Comparison of ENCODE assay signal across 4 fruit fly cellular contexts in genomic region chr3L:9429665-9430607, dm6.
TF ChIP-seq lines count a peak whose summit lies in the region.

RpS17 (minus strand) TSS chr3L:9429821.
MTF-1 (plus strand) TSS chr3L:9430312.

TF ChIP-seq in whole organism, adult, 20 proteins besides CTCF, POLR2A, EP300 and RAD21 (continued from another document):
- TF ChIP-seq ovo (GFP tag; optimal IDR thresholded peaks at IDR 0.05; lab: Kevin White, UChicago): peak; percentile 19
- TF ChIP-seq CG11617 (GFP tag; optimal IDR thresholded peaks at IDR 0.05; lab: Kevin White, UChicago): peak; percentile 73

TF ChIP-seq in whole organism, embryonic, 481 proteins besides CTCF, POLR2A, EP300 and RAD21 (continued from another document and continues in another):
- peak; percentile 21; the same call in 1 of the 2 replicates for TF ChIP-seq CG14441 (GFP tag; IDR thresholded peaks at IDR 0.05; lab: Robert Waterston, UW)
- peak; percentile 55 for TF ChIP-seq mirr (GFP tag; optimal IDR thresholded peaks at IDR 0.05; lab: Kevin White, UChicago)
- TF ChIP-seq Chrac-16 (GFP tag; optimal IDR thresholded peaks at IDR 0.05; lab: Kevin White, UChicago): no peak
- TF ChIP-seq tup (GFP tag; optimal IDR thresholded peaks at IDR 0.05; lab: Kevin White, UChicago): no peak
- no peak for TF ChIP-seq CG15073 (GFP tag; optimal IDR thresholded peaks at IDR 0.05; lab: Kevin White, UChicago)
- TF ChIP-seq bsh (GFP tag; optimal IDR thresholded peaks at IDR 0.05; lab: Kevin White, UChicago): peak; percentile 45 to 49
- TF ChIP-seq HmgD (GFP tag; optimal IDR thresholded peaks at IDR 0.05; lab: Kevin White, UChicago): no peak
- TF ChIP-seq CG31224 (GFP tag; IDR thresholded peaks at IDR 0.05; lab: Robert Waterston, UW): no peak
- TF ChIP-seq CG18619 (GFP tag; optimal IDR thresholded peaks at IDR 0.05; lab: Kevin White, UChicago): peak; percentile 52
- peak; percentile 41 for TF ChIP-seq CG6854 (GFP tag; optimal IDR thresholded peaks at IDR 0.05; lab: Kevin White, UChicago)
- peak; percentile 53 for TF ChIP-seq slou (GFP tag; optimal IDR thresholded peaks at IDR 0.05; lab: Kevin White, UChicago)
- no peak for TF ChIP-seq CG11093 (GFP tag; IDR thresholded peaks at IDR 0.05; lab: Robert Waterston, UW)
- TF ChIP-seq vnd (GFP tag; IDR thresholded peaks at IDR 0.05; lab: Robert Waterston, UW; ENCODE audit: partially characterized antibody): no peak
- TF ChIP-seq CG11085 (GFP tag; IDR thresholded peaks at IDR 0.05; lab: Robert Waterston, UW): 0 out of 2 replicates have a peak, but pooled peaks have one; percentile 30
- TF ChIP-seq Dref (GFP tag; IDR thresholded peaks at IDR 0.05; lab: Robert Waterston, UW): peak; percentile 9; the same call in 1 of the 2 replicates
- TF ChIP-seq z (GFP tag; IDR thresholded peaks at IDR 0.05; lab: Robert Waterston, UW): no peak
- TF ChIP-seq usp (GFP tag; optimal IDR thresholded peaks at IDR 0.05; lab: Kevin White, UChicago): no peak
- TF ChIP-seq CG11456 (GFP tag; IDR thresholded peaks at IDR 0.05; lab: Robert Waterston, UW): peak; percentile 72; the same call in 2 of the 3 replicates
- peak; percentile 41 for TF ChIP-seq CG15011 (GFP tag; optimal IDR thresholded peaks at IDR 0.05; lab: Kevin White, UChicago)
- TF ChIP-seq pros (GFP tag; optimal IDR thresholded peaks at IDR 0.05; lab: Kevin White, UChicago): no peak
- peak; percentile 48 for TF ChIP-seq bcd (GFP tag; optimal IDR thresholded peaks at IDR 0.05; lab: Kevin White, UChicago)
- no peak for TF ChIP-seq CG10654 (GFP tag; optimal IDR thresholded peaks at IDR 0.05; lab: Kevin White, UChicago)
- TF ChIP-seq chn (GFP tag; optimal IDR thresholded peaks at IDR 0.05; lab: Kevin White, UChicago): no peak
- no peak for TF ChIP-seq p53 (GFP tag; optimal IDR thresholded peaks at IDR 0.05; lab: Kevin White, UChicago)
- TF ChIP-seq CHES-1-like (GFP tag; optimal IDR thresholded peaks at IDR 0.05; lab: Kevin White, UChicago): peak; percentile 43
- peak; percentile 22 for TF ChIP-seq CG8089 (GFP tag; optimal IDR thresholded peaks at IDR 0.05; lab: Kevin White, UChicago)
- TF ChIP-seq Six4 (GFP tag; optimal IDR thresholded peaks at IDR 0.05; lab: Kevin White, UChicago): no peak
- TF ChIP-seq CG9797 (GFP tag; optimal IDR thresholded peaks at IDR 0.05; lab: Kevin White, UChicago): peak; percentile 85
- TF ChIP-seq CG6813 (GFP tag; optimal IDR thresholded peaks at IDR 0.05; lab: Kevin White, UChicago): no peak
- 0 out of 2 replicates have a peak, but pooled peaks have one; percentile 16 for TF ChIP-seq sim (GFP tag; IDR thresholded peaks at IDR 0.05; lab: Robert Waterston, UW)
- TF ChIP-seq D19B (GFP tag; optimal IDR thresholded peaks at IDR 0.05; lab: Kevin White, UChicago): no peak
- TF ChIP-seq row (GFP tag; IDR thresholded peaks at IDR 0.05; lab: Robert Waterston, UW): peak; percentile 10; the same call in 1 of the 3 replicates
- TF ChIP-seq CG3995 (GFP tag; optimal IDR thresholded peaks at IDR 0.05; lab: Kevin White, UChicago): no peak
- TF ChIP-seq Optix (GFP tag; IDR thresholded peaks at IDR 0.05; lab: Robert Waterston, UW): 0 out of 3 replicates have a peak, but pooled peaks have one; percentile 35
- TF ChIP-seq BtbVII (GFP tag; optimal IDR thresholded peaks at IDR 0.05; lab: Kevin White, UChicago): peak; percentile 60
- no peak; the same call in 1 of the 2 replicates for TF ChIP-seq CG5953 (GFP tag; IDR thresholded peaks at IDR 0.05; lab: Robert Waterston, UW)
- TF ChIP-seq Vsx1 (GFP tag; optimal IDR thresholded peaks at IDR 0.05; lab: Kevin White, UChicago): peak; percentile 51
- TF ChIP-seq CG1602 (GFP tag; optimal IDR thresholded peaks at IDR 0.05; lab: Kevin White, UChicago): no peak
- TF ChIP-seq fd64A (GFP tag; optimal IDR thresholded peaks at IDR 0.05; lab: Kevin White, UChicago): peak; percentile 21
- TF ChIP-seq kni (GFP tag; optimal IDR thresholded peaks at IDR 0.05; lab: Kevin White, UChicago): peak; percentile 22
- TF ChIP-seq lilli (GFP tag; optimal IDR thresholded peaks at IDR 0.05; lab: Kevin White, UChicago): no peak
- TF ChIP-seq CG7556 (GFP tag; optimal IDR thresholded peaks at IDR 0.05; lab: Kevin White, UChicago): peak; percentile 22

TF ChIP-seq in whole organism, prepupa, 60 proteins besides CTCF, POLR2A, EP300 and RAD21 (continued from another document):
- TF ChIP-seq Ets96B (tag; optimal IDR thresholded peaks at IDR 0.05; lab: Kevin White, UChicago): peak; percentile 6
- TF ChIP-seq CG6792 (GFP tag; optimal IDR thresholded peaks at IDR 0.05; lab: Kevin White, UChicago): peak; percentile 34
- TF ChIP-seq CG6276 (GFP tag; optimal IDR thresholded peaks at IDR 0.05; lab: Kevin White, UChicago): no peak
- no peak for TF ChIP-seq CG10631 (GFP tag; optimal IDR thresholded peaks at IDR 0.05; lab: Kevin White, UChicago)
- peak; percentile 82 for TF ChIP-seq CG6854 (GFP tag; optimal IDR thresholded peaks at IDR 0.05; lab: Kevin White, UChicago)
- peak; percentile 35 for TF ChIP-seq CG31627 (GFP tag; optimal IDR thresholded peaks at IDR 0.05; lab: Kevin White, UChicago)
- peak; percentile 69 for TF ChIP-seq vri (GFP tag; optimal IDR thresholded peaks at IDR 0.05; lab: Kevin White, UChicago)
- peak; percentile 48 for TF ChIP-seq achi (GFP tag; optimal IDR thresholded peaks at IDR 0.05; lab: Kevin White, UChicago)
- no peak for TF ChIP-seq Ets21C (GFP tag; optimal IDR thresholded peaks at IDR 0.05; lab: Kevin White, UChicago)
- peak; percentile 50 for TF ChIP-seq Eip75B (GFP tag; optimal IDR thresholded peaks at IDR 0.05; lab: Kevin White, UChicago)
- no peak for TF ChIP-seq CG8319 (GFP tag; optimal IDR thresholded peaks at IDR 0.05; lab: Kevin White, UChicago)
- no peak for TF ChIP-seq Hr4 (GFP tag; optimal IDR thresholded peaks at IDR 0.05; lab: Kevin White, UChicago)
- TF ChIP-seq CG11902 (GFP tag; optimal IDR thresholded peaks at IDR 0.05; lab: Kevin White, UChicago): no peak
- peak; percentile 54 for TF ChIP-seq Smox (GFP tag; optimal IDR thresholded peaks at IDR 0.05; lab: Kevin White, UChicago)
- TF ChIP-seq Lpt (GFP tag; optimal IDR thresholded peaks at IDR 0.05; lab: Kevin White, UChicago): no peak
- no peak for TF ChIP-seq CG32006 (GFP tag; optimal IDR thresholded peaks at IDR 0.05; lab: Kevin White, UChicago)
- TF ChIP-seq Eip78C (GFP tag; lab: Kevin White, UChicago): peak; percentile 75
- peak; percentile 47 for TF ChIP-seq net (GFP tag; optimal IDR thresholded peaks at IDR 0.05; lab: Kevin White, UChicago)
- TF ChIP-seq Hr38 (GFP tag; optimal IDR thresholded peaks at IDR 0.05; lab: Kevin White, UChicago): no peak
- no peak for TF ChIP-seq CG4318 (GFP tag; optimal IDR thresholded peaks at IDR 0.05; lab: Kevin White, UChicago)
- peak; percentile 53 to 57 for TF ChIP-seq ss (GFP tag; optimal IDR thresholded peaks at IDR 0.05; lab: Kevin White, UChicago)
- TF ChIP-seq fd59A (GFP tag; optimal IDR thresholded peaks at IDR 0.05; lab: Kevin White, UChicago): no peak
- peak; percentile 15 for TF ChIP-seq Blimp-1 (GFP tag; optimal IDR thresholded peaks at IDR 0.05; lab: Kevin White, UChicago)
- TF ChIP-seq dsx (GFP tag; optimal IDR thresholded peaks at IDR 0.05; lab: Kevin White, UChicago; ENCODE audit: poor library complexity, severe bottlenecking): peak; percentile 11
- peak; percentile 40 for TF ChIP-seq pdm3 (GFP tag; optimal IDR thresholded peaks at IDR 0.05; lab: Kevin White, UChicago)
- TF ChIP-seq CG3032 (tag; optimal IDR thresholded peaks at IDR 0.05; lab: Kevin White, UChicago): no peak
- TF ChIP-seq CG8119 (GFP tag; IDR thresholded peaks at IDR 0.05; lab: Robert Waterston, UW): peak; percentile 40; the same call in 1 of the 3 replicates
- TF ChIP-seq fkh (GFP tag; optimal IDR thresholded peaks at IDR 0.05; lab: Kevin White, UChicago): no peak
- TF ChIP-seq spab (GFP tag; optimal IDR thresholded peaks at IDR 0.05; lab: Kevin White, UChicago): no peak
- TF ChIP-seq CG9139 (GFP tag; optimal IDR thresholded peaks at IDR 0.05; lab: Kevin White, UChicago): peak; percentile 57
- no peak for TF ChIP-seq Sox15 (GFP tag; optimal IDR thresholded peaks at IDR 0.05; lab: Kevin White, UChicago)
- peak; percentile 59 for TF ChIP-seq Sox102F (GFP tag; optimal IDR thresholded peaks at IDR 0.05; lab: Kevin White, UChicago)
- peak; percentile 65 for TF ChIP-seq lz (GFP tag; optimal IDR thresholded peaks at IDR 0.05; lab: Kevin White, UChicago)
- peak; percentile 27; the same call in 2 of the 3 replicates for TF ChIP-seq CG6163 (GFP tag; IDR thresholded peaks at IDR 0.05; lab: Robert Waterston, UW)
- peak; percentile 11 for TF ChIP-seq CG7368 (GFP tag; optimal IDR thresholded peaks at IDR 0.05; lab: Kevin White, UChicago)
- peak; percentile 77 for TF ChIP-seq svp (GFP tag; lab: Kevin White, UChicago)
- TF ChIP-seq Met (GFP tag; optimal IDR thresholded peaks at IDR 0.05; lab: Kevin White, UChicago): peak; percentile 67
- peak; percentile 54 for TF ChIP-seq CG34406 (GFP tag; optimal IDR thresholded peaks at IDR 0.05; lab: Kevin White, UChicago)
- TF ChIP-seq CG11294 (GFP tag; IDR thresholded peaks at IDR 0.05; lab: Robert Waterston, UW): no peak
- TF ChIP-seq CG16779 (tag; optimal IDR thresholded peaks at IDR 0.05; lab: Kevin White, UChicago): peak; percentile 28
- peak; percentile 55 for TF ChIP-seq acj6 (GFP tag; optimal IDR thresholded peaks at IDR 0.05; lab: Kevin White, UChicago)

TF ChIP-seq in whole organism, wandering third instar larva, 38 proteins besides CTCF, POLR2A, EP300 and RAD21 (continued from another document):
- TF ChIP-seq Sp1 (GFP tag; optimal IDR thresholded peaks at IDR 0.05; lab: Kevin White, UChicago) (peak; percentile 76), fru (GFP tag; optimal IDR thresholded peaks at IDR 0.05; lab: Kevin White, UChicago) (peak; percentile 22), usp (GFP tag; optimal IDR thresholded peaks at IDR 0.05; lab: Kevin White, UChicago) (no peak), foxo (GFP tag; optimal IDR thresholded peaks at IDR 0.05; lab: Kevin White, UChicago) (peak in 1 of 2 experiments; percentile 41), tai (GFP tag; optimal IDR thresholded peaks at IDR 0.05; lab: Kevin White, UChicago) (no peak), GATAd (GFP tag; optimal IDR thresholded peaks at IDR 0.05; lab: Kevin White, UChicago) (peak; percentile 44), dl (GFP tag; optimal IDR thresholded peaks at IDR 0.05; lab: Kevin White, UChicago; ENCODE audit: insufficient read depth in 1 of 2, partially characterized antibody in 2 of 2) (no peak), pan (optimal IDR thresholded peaks at IDR 0.05; lab: Kevin White, UChicago) (no peak), Hr83 (GFP tag; optimal IDR thresholded peaks at IDR 0.05; lab: Kevin White, UChicago; ENCODE audit: poor library complexity, severe bottlenecking) (peak; percentile 82), Dif (GFP tag; optimal IDR thresholded peaks at IDR 0.05; lab: Kevin White, UChicago; ENCODE audit: partially characterized antibody) (no peak), sv (GFP tag; optimal IDR thresholded peaks at IDR 0.05; lab: Kevin White, UChicago) (peak; percentile 44), Hnf4 (GFP tag; optimal IDR thresholded peaks at IDR 0.05; lab: Kevin White, UChicago) (peak; percentile 38), OdsH (GFP tag; optimal IDR thresholded peaks at IDR 0.05; lab: Kevin White, UChicago) (peak; percentile 30), sage (GFP tag; optimal IDR thresholded peaks at IDR 0.05; lab: Kevin White, UChicago) (peak; percentile 20), lola (GFP tag; optimal IDR thresholded peaks at IDR 0.05; lab: Kevin White, UChicago) (no peak), psq (GFP tag; optimal IDR thresholded peaks at IDR 0.05; lab: Kevin White, UChicago) (peak; percentile 9)
